Worm (Caenorhabditis elegans) whole organism, L1 larva: Measurements from ENCODE around the gene T28F12.1.

ENCODE experiments used
- C04F5.9 ChIP-seq: sonication (generic microtip); optimal IDR thresholded peaks from 2 replicates; lab custom pipeline; 2016; ENCODE audit warnings: missing genetic modification characterization, missing compliant biosample characterization
- C34B4.2 ChIP-seq: sonication (generic microtip); optimal IDR thresholded peaks from 2 replicates; lab custom pipeline; 2017; ENCODE audit warnings: mild to moderate bottlenecking, missing genetic modification characterization, missing compliant biosample characterization
- F16B12.6 ChIP-seq: fragments of 150-350 bp; optimal IDR thresholded peaks from 2 replicates; lab custom pipeline; 2014; ENCODE audit warnings: missing biosample characterization, missing genetic modification characterization
- Y116A8C.19 ChIP-seq: sonication (generic microtip); optimal IDR thresholded peaks from 2 replicates; lab custom pipeline; 2016; ENCODE audit warnings: missing compliant biosample characterization, missing genetic modification characterization, borderline replicate concordance
- aha-1 ChIP-seq: fragments of 150-350 bp; optimal IDR thresholded peaks from 2 replicates; lab custom pipeline; 2014; ENCODE audit warnings: missing biosample characterization, missing genetic modification characterization
- alr-1 ChIP-seq: fragments of 200-800 bp; sonication (Bioruptor generic); optimal IDR thresholded peaks from 2 replicates; lab custom pipeline; 2018; ENCODE audit warnings: borderline replicate concordance, mild to moderate bottlenecking, missing genetic modification characterization, missing compliant biosample characterization
- blmp-1 ChIP-seq: fragments of 150-350 bp; optimal IDR thresholded peaks from 2 replicates; lab custom pipeline; 2014; ENCODE audit warnings: missing biosample characterization, missing genetic modification characterization
- ceh-8 ChIP-seq: fragments of 200-800 bp; sonication (Bioruptor generic); optimal IDR thresholded peaks from 2 replicates; lab custom pipeline; 2018; ENCODE audit warnings: mild to moderate bottlenecking, missing genetic modification characterization, moderate library complexity, missing compliant biosample characterization
- ceh-82 ChIP-seq, 3 experiments: fragments of 150-350 bp in 1 of 3; sonication (generic microtip) in 2 of 3; optimal IDR thresholded peaks; 2 replicates each; lab custom pipeline; 2014 to 2017; ENCODE audit warnings: missing biosample characterization in 3 of 3, missing genetic modification characterization in 3 of 3
- ceh-88 ChIP-seq: fragments of 200-800 bp; sonication (Bioruptor generic); IDR thresholded peaks from 2 replicates; pipeline ENCODE4 v1.3.6; 2022; ENCODE audit warnings: missing genetic modification characterization, missing compliant biosample characterization
- dpl-1 ChIP-seq, 3 experiments: fragments of 150-350 bp in 2 of 3; sonication (generic microtip) in 1 of 3; optimal IDR thresholded peaks; 2 replicates each; lab custom pipeline; 2014 to 2017; ENCODE audit warnings: missing biosample characterization in 3 of 3, missing genetic modification characterization in 3 of 3, missing genetic modification reagents in 3 of 3
- dsc-1 ChIP-seq: sonication (generic microtip); optimal IDR thresholded peaks from 2 replicates; lab custom pipeline; 2016; ENCODE audit warnings: mild to moderate bottlenecking, missing genetic modification characterization, missing compliant biosample characterization
- efl-1 ChIP-seq, 4 experiments: fragments of 150-350 bp; optimal IDR thresholded peaks in 3 of 4; peaks in 1 of 4; 1 replicate in 1 of 4; 2 replicates in 3 of 4; lab custom pipeline; 2014; ENCODE audit warnings: missing biosample characterization in 2 of 4, missing genetic modification characterization in 2 of 4, missing genetic modification reagents in 2 of 4
- elt-3 ChIP-seq, 6 experiments: fragments of 150-350 bp in 1 of 6; sonication (generic microtip); optimal IDR thresholded peaks; 2 replicates each; lab custom pipeline; 2017 to 2018; ENCODE audit warnings: missing biosample characterization in 6 of 6, missing genetic modification characterization in 6 of 6, inconsistent platforms in 1 of 6
- fkh-10 ChIP-seq: sonication (generic microtip); optimal IDR thresholded peaks from 2 replicates; lab custom pipeline; 2017; ENCODE audit warnings: missing biosample characterization, missing genetic modification reagents, missing genetic modification characterization
- fkh-8 ChIP-seq: sonication (generic microtip); optimal IDR thresholded peaks from 2 replicates; lab custom pipeline; 2016; ENCODE audit warnings: mild to moderate bottlenecking, missing genetic modification characterization, missing compliant biosample characterization
- grh-1 ChIP-seq: fragments of 200-800 bp; sonication (Bioruptor generic); IDR thresholded peaks from 2 replicates; pipeline ENCODE4 v1.3.6; 2022; ENCODE audit warnings: missing genetic modification reagents, missing genetic modification characterization, missing compliant biosample characterization
- hpl-2 ChIP-seq: fragments of 150-350 bp; optimal IDR thresholded peaks from 2 replicates; lab custom pipeline; 2014; ENCODE audit warnings: missing biosample characterization, missing genetic modification reagents, missing genetic modification characterization
- irx-1 ChIP-seq: sonication (generic microtip); optimal IDR thresholded peaks from 2 replicates; lab custom pipeline; 2016; ENCODE audit warnings: missing genetic modification characterization, missing compliant biosample characterization
- jun-1 ChIP-seq: fragments of 150-350 bp; optimal IDR thresholded peaks from 2 replicates; lab custom pipeline; 2014; ENCODE audit warnings: missing biosample characterization, missing genetic modification reagents, missing genetic modification characterization
- lin-14 ChIP-seq: fragments of 200-800 bp; sonication (Bioruptor generic); optimal IDR thresholded peaks from 2 replicates; lab custom pipeline; 2018; ENCODE audit warnings: mild to moderate bottlenecking, missing genetic modification characterization, moderate library complexity, missing compliant biosample characterization
- lin-15B ChIP-seq: fragments of 150-350 bp; sonication (generic microtip); optimal IDR thresholded peaks from 3 replicates; lab custom pipeline; 2014; ENCODE audit warnings: missing biosample characterization, missing genetic modification characterization
- lin-35 ChIP-seq, 2 experiments: fragments of 150-350 bp; optimal IDR thresholded peaks; 2 replicates each; lab custom pipeline; 2014; ENCODE audit warnings: missing biosample characterization in 2 of 2, missing genetic modification characterization in 2 of 2, missing genetic modification reagents in 2 of 2
- lin-39 ChIP-seq: fragments of 150-350 bp; optimal IDR thresholded peaks from 2 replicates; lab custom pipeline; 2014; ENCODE audit warnings: missing biosample characterization, missing genetic modification reagents, missing genetic modification characterization
- lsy-2 ChIP-seq, 2 experiments: fragments of 150-350 bp; optimal IDR thresholded peaks; 2 replicates each; lab custom pipeline; 2014; ENCODE audit warnings: missing biosample characterization in 2 of 2, missing genetic modification characterization in 2 of 2
- mab-9 ChIP-seq: fragments of 200-800 bp; sonication (Bioruptor generic); IDR thresholded peaks from 2 replicates; pipeline ENCODE4 v1.3.6; 2022; ENCODE audit warnings: missing genetic modification reagents, missing genetic modification characterization, missing compliant biosample characterization
- mdl-1 ChIP-seq, 2 experiments: fragments of 150-350 bp; optimal IDR thresholded peaks; 2 replicates each; lab custom pipeline; 2014 to 2017; ENCODE audit warnings: missing biosample characterization in 2 of 2, missing genetic modification characterization in 2 of 2, inconsistent platforms in 1 of 2
- mef-2 ChIP-seq: fragments of 150-350 bp; optimal IDR thresholded peaks from 2 replicates; lab custom pipeline; 2014; ENCODE audit warnings: missing biosample characterization, missing genetic modification characterization
- nhr-11 ChIP-seq: fragments of 150-350 bp; optimal IDR thresholded peaks from 2 replicates; lab custom pipeline; 2014; ENCODE audit warnings: missing biosample characterization, missing genetic modification characterization
- nhr-19 ChIP-seq: fragments of 200-800 bp; sonication (Bioruptor generic); conservative IDR thresholded peaks from 2 replicates; pipeline ENCODE4 v1.3.6; 2022; ENCODE audit warnings: missing genetic modification characterization, missing compliant biosample characterization
- nhr-237 ChIP-seq: fragments of 150-350 bp; optimal IDR thresholded peaks from 2 replicates; lab custom pipeline; 2014; ENCODE audit warnings: missing biosample characterization, missing genetic modification characterization
- nhr-47 ChIP-seq: sonication (generic microtip); optimal IDR thresholded peaks from 2 replicates; lab custom pipeline; 2016; ENCODE audit warnings: mild to moderate bottlenecking, missing genetic modification characterization, moderate library complexity, missing compliant biosample characterization
- nhr-71 ChIP-seq: sonication (generic microtip); optimal IDR thresholded peaks from 2 replicates; lab custom pipeline; 2016; ENCODE audit warnings: mild to moderate bottlenecking, missing genetic modification characterization, moderate library complexity, missing compliant biosample characterization
- nhr-85 ChIP-seq: sonication (generic microtip); peaks from one replicate; lab custom pipeline; 2016; ENCODE audit warnings: missing genetic modification characterization, inconsistent platforms, missing compliant biosample characterization
- nhr-90 ChIP-seq: sonication (generic microtip); optimal IDR thresholded peaks from 2 replicates; lab custom pipeline; 2016; ENCODE audit warnings: mild to moderate bottlenecking, missing genetic modification characterization, missing compliant biosample characterization; ENCODE audit not compliant: poor library complexity
- pax-3 ChIP-seq: fragments of 200-800 bp; sonication (Bioruptor generic); optimal IDR thresholded peaks from 2 replicates; lab custom pipeline; 2018; ENCODE audit warnings: mild to moderate bottlenecking, missing genetic modification characterization, moderate library complexity, missing compliant biosample characterization
- skn-1 ChIP-seq: fragments of 150-350 bp; optimal IDR thresholded peaks from 2 replicates; lab custom pipeline; 2014; ENCODE audit warnings: missing biosample characterization, missing genetic modification characterization
- snu-23 ChIP-seq: sonication (generic microtip); optimal IDR thresholded peaks from 2 replicates; lab custom pipeline; 2016; ENCODE audit warnings: missing genetic modification characterization, missing compliant biosample characterization
- swsn-7 ChIP-seq: sonication (generic microtip); optimal IDR thresholded peaks from 2 replicates; lab custom pipeline; 2016; ENCODE audit warnings: missing genetic modification characterization, missing compliant biosample characterization
- tbx-2 ChIP-seq: sonication (generic microtip); optimal IDR thresholded peaks from 2 replicates; lab custom pipeline; 2016; ENCODE audit warnings: missing genetic modification characterization, missing compliant biosample characterization
- tlp-1 ChIP-seq: fragments of 150-350 bp; optimal IDR thresholded peaks from 2 replicates; lab custom pipeline; 2014; ENCODE audit warnings: missing biosample characterization, missing genetic modification characterization
- unc-130 ChIP-seq: fragments of 150-350 bp; optimal IDR thresholded peaks from 2 replicates; lab custom pipeline; 2017; ENCODE audit warnings: missing biosample characterization, missing genetic modification characterization, inconsistent platforms
- unc-86 ChIP-seq: sonication (generic microtip); optimal IDR thresholded peaks from 2 replicates; lab custom pipeline; 2016; ENCODE audit warnings: missing genetic modification characterization, missing compliant biosample characterization
- unc-98 ChIP-seq: fragments of 200-800 bp; sonication (Bioruptor generic); IDR thresholded peaks from 2 replicates; pipeline ENCODE4 v1.3.6; 2022; ENCODE audit warnings: missing genetic modification characterization, missing compliant biosample characterization
- vab-15 ChIP-seq: sonication (generic microtip); optimal IDR thresholded peaks from 2 replicates; lab custom pipeline; 2017; ENCODE audit warnings: missing genotype, mild to moderate bottlenecking, missing genetic modification characterization, missing compliant biosample characterization
- xbp-1 ChIP-seq: sonication (generic microtip); optimal IDR thresholded peaks from 2 replicates; lab custom pipeline; 2016; ENCODE audit warnings: missing genetic modification characterization, missing compliant biosample characterization
- zag-1 ChIP-seq: fragments of 150-350 bp; optimal IDR thresholded peaks from 2 replicates; lab custom pipeline; 2014; ENCODE audit warnings: missing biosample characterization, missing genetic modification characterization
- zip-4 ChIP-seq: fragments of 200-800 bp; sonication (Bioruptor generic); optimal IDR thresholded peaks from 2 replicates; lab custom pipeline; 2018; ENCODE audit warnings: mild to moderate bottlenecking, missing genetic modification characterization, moderate library complexity, missing compliant biosample characterization
- ztf-11 ChIP-seq, 2 experiments: sonication (generic microtip); optimal IDR thresholded peaks; 2 replicates each; lab custom pipeline; 2016 to 2017; ENCODE audit warnings: missing genetic modification characterization in 2 of 2, missing biosample characterization in 1 of 2, missing compliant biosample characterization in 1 of 2

T28F12.1 gene

ce11 chrV:4549191-4549590 is 36.4 kb downstream of the T28F12.1 start, which contains the start of gene sos-1:
TSS of gene sos-1 (minus strand) at chrV:4549291.
- TF ChIP-seq vab-15 (no peak), ceh-8 (GFP tag; lab: Kevin White, UChicago) (no peak), alr-1 (tag; lab: Kevin White, UChicago) (no peak), lin-15B (tag; lab: Kevin White, UChicago) (no peak), snu-23 (GFP tag; lab: Kevin White, UChicago) (no peak), tlp-1 (tag; lab: Kevin White, UChicago) (no peak), F16B12.6 (tag; lab: Kevin White, UChicago) (no peak), mef-2 (tag; lab: Kevin White, UChicago) (no peak), grh-1 (GFP tag; lab: Robert Waterston, UW) (no peak), dsc-1 (tag; lab: Kevin White, UChicago) (no peak), skn-1 (no peak), nhr-11 (tag; lab: Kevin White, UChicago) (no peak)

ce11 chrV:4550459-4550858 is 37.6 kb downstream of the T28F12.1 start:
- TF ChIP-seq ceh-8 (GFP tag; lab: Kevin White, UChicago) (no peak), ceh-82 (tag; optimal IDR thresholded peaks at IDR 0.05; lab: Kevin White, UChicago) (peak in 1 of 3 experiments; percentile 13), skn-1 (peak; percentile 39), ceh-88 (GFP tag; lab: Robert Waterston, UW) (no peak), nhr-90 (tag; lab: Kevin White, UChicago) (peak; percentile 58), mdl-1 (tag; optimal IDR thresholded peaks at IDR 0.05; lab: Kevin White, UChicago) (peak in 1 of 2 experiments; percentile 49), grh-1 (GFP tag; lab: Robert Waterston, UW) (peak; percentile 47; the same call in 1 of the 2 replicates), unc-86 (tag; lab: Kevin White, UChicago) (no peak), unc-98 (GFP tag; lab: Robert Waterston, UW) (no peak), ztf-11 (tag; optimal IDR thresholded peaks at IDR 0.05; lab: Kevin White, UChicago) (no peak), nhr-19 (GFP tag; lab: Robert Waterston, UW) (no peak), fkh-8 (tag; lab: Kevin White, UChicago) (no peak), lsy-2 (tag; optimal IDR thresholded peaks at IDR 0.05; lab: Kevin White, UChicago) (peak; percentile 23 to 55), blmp-1 (tag; lab: Kevin White, UChicago) (peak; percentile 41), pax-3 (tag; lab: Kevin White, UChicago) (no peak), xbp-1 (tag; lab: Kevin White, UChicago) (no peak), nhr-85 (tag; lab: Kevin White, UChicago) (peak; percentile 90), nhr-237 (tag; lab: Kevin White, UChicago) (no peak), lin-39 (no peak), dsc-1 (tag; lab: Kevin White, UChicago) (no peak), lin-35 (GFP tag; optimal IDR thresholded peaks at IDR 0.05; lab: Kevin White, UChicago) (peak; percentile 12 to 46), nhr-47 (peak; percentile 27), nhr-71 (tag; lab: Kevin White, UChicago) (peak; percentile 66), elt-3 (tag; optimal IDR thresholded peaks at IDR 0.05; lab: Kevin White, UChicago) (peak in 2 of 6 experiments; percentile 33 to 51), zag-1 (tag; lab: Kevin White, UChicago) (no peak), aha-1 (no peak), snu-23 (GFP tag; lab: Kevin White, UChicago) (peak; percentile 79), C34B4.2 (tag; lab: Kevin White, UChicago) (no peak), hpl-2 (GFP tag; lab: Kevin White, UChicago) (no peak), irx-1 (tag; lab: Kevin White, UChicago) (peak; percentile 12), fkh-10 (GFP tag; lab: Kevin White, UChicago) (no peak), unc-130 (no peak), tbx-2 (tag; lab: Kevin White, UChicago) (peak; percentile 23), mab-9 (GFP tag; lab: Robert Waterston, UW) (no peak), zip-4 (GFP tag; lab: Kevin White, UChicago) (no peak), dpl-1 (GFP tag; optimal IDR thresholded peaks at IDR 0.05; lab: Kevin White, UChicago) (peak in 1 of 3 experiments; percentile 11), swsn-7 (tag; lab: Kevin White, UChicago) (no peak), lin-14 (GFP tag; lab: Kevin White, UChicago) (peak; percentile 91), Y116A8C.19 (tag; lab: Kevin White, UChicago) (no peak), C04F5.9 (no peak), efl-1 (optimal IDR thresholded peaks at IDR 0.05; lab: Kevin White, UChicago) (peak in 1 of 2 experiments; percentile 18), efl-1 (GFP tag; optimal IDR thresholded peaks at IDR 0.05 in 1 of 2; lab: Kevin White, UChicago) (no peak), jun-1 (no peak), tlp-1 (tag; lab: Kevin White, UChicago) (no peak)
